Fruit fly (Drosophila melanogaster) whole organism, pupa: ENCODE data around the gene CG7551.

Experiments
- CG10348 ChIP-seq: fragments of 200-800 bp; sonication (Bioruptor generic); IDR thresholded peaks from 2 replicates; pipeline ENCODE4 v1.3.6; 2022; ENCODE audit warnings: missing biosample characterization, missing genetic modification characterization
- CG12605 ChIP-seq: fragments of 200-800 bp; sonication (Bioruptor generic); IDR thresholded peaks from 2 replicates; pipeline ENCODE4 v1.3.6; 2022; ENCODE audit warnings: missing biosample characterization, missing genetic modification characterization
- CG13204 ChIP-seq: fragments of 200-800 bp; sonication (Bioruptor generic); optimal IDR thresholded peaks from 2 replicates; lab custom pipeline; 2018; ENCODE audit warnings: missing biosample characterization, mild to moderate bottlenecking, missing genetic modification characterization, moderate library complexity
- CG14655 ChIP-seq: fragments of 200-800 bp; sonication (Bioruptor generic); optimal IDR thresholded peaks from 3 replicates; lab custom pipeline; 2017; ENCODE audit warnings: mild to moderate bottlenecking, missing biosample characterization, missing genetic modification reagents, missing genetic modification characterization
- CG15710 ChIP-seq: fragments of 200-800 bp; sonication (Bioruptor generic); optimal IDR thresholded peaks from 2 replicates; lab custom pipeline; 2018; ENCODE audit warnings: missing biosample characterization, mild to moderate bottlenecking, missing genetic modification characterization, moderate library complexity
- CG17806 ChIP-seq: fragments of 200-800 bp; sonication (Bioruptor generic); optimal IDR thresholded peaks from 2 replicates; lab custom pipeline; 2018; ENCODE audit warnings: missing biosample characterization, mild to moderate bottlenecking, missing genetic modification characterization, moderate library complexity
- CG32121 ChIP-seq: fragments of 200-800 bp; sonication (Bioruptor generic); IDR thresholded peaks from 2 replicates; pipeline ENCODE4 v1.3.6; 2022; ENCODE audit warnings: missing biosample characterization, missing genetic modification characterization
- CG34367 ChIP-seq: fragments of 200-800 bp; sonication (Bioruptor generic); optimal IDR thresholded peaks from 2 replicates; lab custom pipeline; 2018; ENCODE audit warnings: missing biosample characterization, mild to moderate bottlenecking, missing genetic modification characterization
- CG4496 ChIP-seq: fragments of 200-800 bp; sonication (Bioruptor generic); IDR thresholded peaks from 3 replicates; pipeline ENCODE4 v1.3.6; 2022; ENCODE audit warnings: missing biosample characterization, missing genetic modification characterization
- CG8159 ChIP-seq: fragments of 200-800 bp; sonication (Bioruptor generic); optimal IDR thresholded peaks from 3 replicates; lab custom pipeline; 2018; ENCODE audit warnings: missing biosample characterization, mild to moderate bottlenecking, missing genetic modification characterization, moderate library complexity
- CG8301 ChIP-seq: fragments of 200-800 bp; sonication (Bioruptor generic); optimal IDR thresholded peaks from 2 replicates; lab custom pipeline; 2018; ENCODE audit warnings: missing biosample characterization, mild to moderate bottlenecking, missing genetic modification characterization
- CG9948 ChIP-seq: fragments of 200-800 bp; sonication (Bioruptor generic); optimal IDR thresholded peaks from 2 replicates; lab custom pipeline; 2018; ENCODE audit warnings: missing biosample characterization, mild to moderate bottlenecking, missing genetic modification characterization, moderate library complexity
- D1 ChIP-seq: fragments of 200-800 bp; sonication (Bioruptor generic); optimal IDR thresholded peaks from 2 replicates; lab custom pipeline; 2018; ENCODE audit warnings: missing biosample characterization, mild to moderate bottlenecking, missing genetic modification characterization, moderate library complexity
- EcR ChIP-seq: fragments of 200-800 bp; sonication (Bioruptor generic); optimal IDR thresholded peaks from 3 replicates; lab custom pipeline; 2019; ENCODE audit warnings: missing biosample characterization, missing genetic modification characterization, mild to moderate bottlenecking, moderate library complexity, missing genetic modification reagents
- Ets98B ChIP-seq: fragments of 200-800 bp; sonication (Bioruptor generic); IDR thresholded peaks from 2 replicates; pipeline ENCODE4 v1.3.6; 2022; ENCODE audit warnings: missing biosample characterization, missing genetic modification characterization
- Pif1A ChIP-seq: fragments of 200-800 bp; sonication (Bioruptor generic); optimal IDR thresholded peaks from 3 replicates; lab custom pipeline; 2016; ENCODE audit warnings: missing biosample characterization, missing genetic modification characterization
- Pif1B ChIP-seq: fragments of 200-800 bp; sonication (Bioruptor generic); optimal IDR thresholded peaks from 3 replicates; lab custom pipeline; 2016; ENCODE audit warnings: missing biosample characterization, missing genetic modification characterization
- Snoo ChIP-seq: fragments of 200-800 bp; sonication (Bioruptor generic); optimal IDR thresholded peaks from 3 replicates; lab custom pipeline; 2017; ENCODE audit warnings: missing biosample characterization, mild to moderate bottlenecking, missing genetic modification characterization, inconsistent platforms
- fd96Ca ChIP-seq: fragments of 200-800 bp; sonication (Bioruptor generic); IDR thresholded peaks from 3 replicates; pipeline ENCODE4 v1.3.6; 2022; ENCODE audit warnings: missing biosample characterization, missing genetic modification characterization
- gl ChIP-seq: fragments of 200-800 bp; sonication (Bioruptor generic); optimal IDR thresholded peaks from 2 replicates; lab custom pipeline; 2018; ENCODE audit warnings: missing biosample characterization, mild to moderate bottlenecking, missing genetic modification characterization
- rn ChIP-seq: fragments of 200-800 bp; sonication (Bioruptor generic); IDR thresholded peaks from 2 replicates; pipeline ENCODE4 v1.3.6; 2022; ENCODE audit warnings: missing biosample characterization, missing genetic modification characterization

Gene CG7551

DNA sequence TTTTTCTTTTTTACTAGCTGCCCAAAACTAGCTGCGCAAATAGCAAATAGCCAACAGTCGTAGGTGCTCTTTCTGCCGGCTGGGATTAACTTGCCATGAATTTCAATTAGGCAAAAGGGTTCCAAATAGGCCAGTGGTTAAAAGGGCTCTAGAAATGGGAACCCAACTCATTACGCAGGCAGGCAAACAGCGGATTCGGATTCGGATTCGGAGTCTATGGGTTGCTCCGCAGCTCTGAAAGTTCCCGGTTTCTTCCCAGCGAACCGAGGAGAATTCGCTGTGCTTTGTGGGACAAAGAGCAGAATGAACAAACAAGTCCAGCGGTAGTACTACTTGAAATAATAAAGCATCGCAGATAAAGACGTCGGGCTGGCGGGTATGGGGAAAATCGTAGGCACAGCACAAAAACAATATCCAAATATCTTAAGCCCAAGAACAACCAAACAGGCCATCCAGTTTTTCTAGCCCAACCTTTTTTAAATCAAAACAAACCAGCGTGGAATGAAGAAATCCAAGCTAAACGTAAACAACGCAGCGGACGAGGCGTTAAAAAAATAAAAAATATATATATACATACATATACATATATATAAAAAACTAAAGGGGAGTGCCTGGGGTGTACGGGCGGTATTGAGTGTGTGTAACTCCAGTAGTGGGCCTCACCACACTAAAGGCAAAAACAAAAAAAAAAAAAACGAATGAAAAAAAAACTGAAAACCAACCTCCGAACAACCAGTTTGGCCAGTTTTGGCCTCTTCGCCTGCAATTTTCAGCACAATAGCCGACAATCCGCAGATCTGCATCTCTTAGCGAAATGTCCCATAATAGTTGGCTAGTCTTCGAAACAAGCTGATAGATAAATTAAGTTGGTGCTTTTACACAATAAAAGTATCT lies 16.2 kb upstream of the CG7551 start:
- no peak for TF ChIP-seq CG9948 (tag; lab: Kevin White, UChicago)
- TF ChIP-seq CG14655 (GFP tag; lab: Kevin White, UChicago): peak; percentile 13
- peak; percentile 83 for TF ChIP-seq Pif1B (GFP tag; lab: Kevin White, UChicago)
- TF ChIP-seq rn (GFP tag; lab: Robert Waterston, UW): no peak
- peak; percentile 27 for TF ChIP-seq CG34367 (tag; lab: Kevin White, UChicago)
- no peak for TF ChIP-seq CG10348
- peak; percentile 89 for TF ChIP-seq CG12605
- peak; percentile 70 for TF ChIP-seq EcR (GFP tag; lab: Kevin White, UChicago)
- no peak for TF ChIP-seq CG8301 (tag; lab: Kevin White, UChicago)
- peak; percentile 15 for TF ChIP-seq CG8159 (tag; lab: Kevin White, UChicago)
- no peak for TF ChIP-seq Snoo (tag; lab: Kevin White, UChicago)
- peak; percentile 71 for TF ChIP-seq Pif1A (GFP tag; lab: Kevin White, UChicago)
- peak; percentile 48 for TF ChIP-seq gl
- peak; percentile 80; the same call in 2 of the 3 replicates for TF ChIP-seq CG4496 (GFP tag; lab: Robert Waterston, UW)
- peak; percentile 56 for TF ChIP-seq CG13204 (GFP tag; lab: Kevin White, UChicago)
- TF ChIP-seq Ets98B (GFP tag; lab: Robert Waterston, UW): peak; percentile 79
- peak; percentile 29 for TF ChIP-seq CG15710
- TF ChIP-seq CG17806 (tag; lab: Kevin White, UChicago): peak; percentile 25
- TF ChIP-seq CG32121 (GFP tag; lab: Robert Waterston, UW): peak; percentile 53; the same call in 1 of the 2 replicates
- TF ChIP-seq D1 (tag; lab: Kevin White, UChicago): no peak
- TF ChIP-seq fd96Ca: peak; percentile 74

DNA sequence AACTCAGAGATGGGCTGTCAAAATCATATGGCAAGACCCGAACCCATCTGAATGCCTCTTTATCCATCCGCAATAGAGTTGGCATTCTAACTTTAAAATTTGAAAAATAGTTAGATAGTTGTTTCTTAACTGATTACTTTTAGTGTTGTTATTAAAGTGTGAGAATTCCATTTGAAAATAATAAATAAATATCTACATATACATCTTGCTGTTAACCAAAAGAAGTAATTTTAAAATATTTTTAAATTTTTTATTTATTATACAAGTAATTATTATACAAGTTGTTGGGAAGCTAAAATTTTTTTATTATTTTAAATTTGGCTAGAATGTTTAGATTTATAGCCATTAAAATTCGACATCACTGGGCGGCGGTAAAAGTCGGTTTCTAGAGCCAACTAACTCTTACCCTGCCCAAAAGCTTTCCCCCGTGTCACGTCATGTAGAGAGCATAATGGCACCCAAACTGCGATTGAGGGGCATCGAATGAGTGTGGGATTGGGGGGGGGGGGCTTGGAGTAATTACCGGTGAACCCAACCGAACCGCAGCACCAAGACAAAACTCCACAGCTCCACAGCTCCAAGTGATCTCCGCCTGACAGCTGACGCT lies 14.7 kb upstream of the CG7551 start:
- TF ChIP-seq CG32121 (GFP tag; lab: Robert Waterston, UW) (no peak), CG10348 (no peak), fd96Ca (0 out of 3 replicates have a peak, but pooled peaks have one; percentile 30), CG8301 (tag; lab: Kevin White, UChicago) (peak; percentile 37), CG14655 (GFP tag; lab: Kevin White, UChicago) (peak; percentile 45)

DNA sequence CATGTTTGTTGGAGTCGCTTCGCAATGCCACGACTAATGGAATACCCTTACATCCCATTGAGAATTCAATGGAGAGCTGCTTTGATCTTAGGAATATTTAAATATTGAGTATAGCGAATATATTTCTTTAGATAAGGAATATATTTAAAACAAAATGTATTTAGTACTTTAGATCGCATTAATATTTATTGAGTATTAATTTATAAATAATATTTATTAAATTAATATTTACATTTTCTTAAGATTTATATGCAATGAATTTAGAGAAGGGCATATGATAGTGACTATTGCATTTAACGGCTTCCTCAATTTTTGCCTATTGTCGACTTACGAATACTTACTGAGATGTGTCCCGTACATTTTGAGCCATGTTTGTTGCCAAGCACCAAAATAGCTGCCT lies 14.1 kb upstream of the CG7551 start:
- TF ChIP-seq Ets98B (GFP tag; lab: Robert Waterston, UW) (no peak), CG17806 (tag; lab: Kevin White, UChicago) (no peak), Snoo (tag; lab: Kevin White, UChicago) (no peak), CG34367 (tag; lab: Kevin White, UChicago) (no peak), CG8301 (tag; lab: Kevin White, UChicago) (peak; percentile 28), rn (GFP tag; lab: Robert Waterston, UW) (no peak), CG10348 (no peak), CG14655 (GFP tag; lab: Kevin White, UChicago) (peak; percentile 77), Pif1B (GFP tag; lab: Kevin White, UChicago) (peak; percentile 1), CG13204 (GFP tag; lab: Kevin White, UChicago) (no peak), Pif1A (GFP tag; lab: Kevin White, UChicago) (no peak), CG9948 (tag; lab: Kevin White, UChicago) (peak; percentile 21), D1 (tag; lab: Kevin White, UChicago) (no peak), CG32121 (GFP tag; lab: Robert Waterston, UW) (0 out of 2 replicates have a peak, but pooled peaks have one; percentile 8), CG4496 (GFP tag; lab: Robert Waterston, UW) (no peak; the same call in 2 of the 3 replicates), gl (no peak), fd96Ca (no peak), CG15710 (peak; percentile 31), EcR (GFP tag; lab: Kevin White, UChicago) (no peak), CG12605 (no peak), CG8159 (tag; lab: Kevin White, UChicago) (peak; percentile 46)
- TF ChIP-seq, all 21 proteins: peak for 7

dm6 chr3L:11444861-11445260 lies 13.4 kb upstream of the CG7551 start, which contains the start of gene CG7557:
TSS of gene CG7557 (plus strand) at chr3L:11445161.
- TF ChIP-seq fd96Ca (no peak), CG12605 (no peak), CG8301 (tag; lab: Kevin White, UChicago) (no peak), CG4496 (GFP tag; lab: Robert Waterston, UW) (no peak), D1 (tag; lab: Kevin White, UChicago) (no peak), CG10348 (no peak), CG13204 (GFP tag; lab: Kevin White, UChicago) (no peak), Pif1B (GFP tag; lab: Kevin White, UChicago) (no peak)

DNA sequence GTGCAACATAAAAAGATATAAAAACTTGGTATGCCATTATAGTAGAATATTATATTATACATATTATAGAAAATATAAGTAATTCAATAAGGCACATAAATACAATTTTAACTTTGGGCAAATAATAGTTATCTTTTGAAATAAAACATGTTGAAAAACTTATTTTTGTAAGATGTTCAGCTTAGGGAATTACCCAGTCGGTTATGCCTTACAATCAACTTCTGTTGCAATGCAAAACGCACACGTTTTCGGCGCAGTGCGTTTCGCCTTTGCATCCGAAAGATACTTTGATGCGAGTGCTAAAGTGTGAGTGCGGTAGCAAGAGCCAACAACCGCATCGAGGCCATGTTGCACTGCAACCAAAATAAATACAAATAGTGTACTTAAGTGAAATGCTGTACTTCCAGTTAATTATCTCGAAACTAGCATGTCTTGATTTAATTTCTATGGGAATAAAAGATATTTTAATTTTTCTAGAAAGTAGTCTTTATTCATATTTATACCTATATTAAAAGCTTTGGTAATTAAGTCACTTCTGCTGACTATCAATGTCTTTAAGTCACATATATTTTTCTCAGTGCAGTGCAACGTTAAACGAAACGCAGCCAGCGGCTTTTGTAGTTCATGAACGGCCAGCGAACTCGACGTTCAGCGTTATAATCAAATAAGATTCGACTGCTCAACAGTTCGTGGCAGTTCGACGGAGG lies 11.1 kb upstream of the CG7551 start:
- TF ChIP-seq EcR (GFP tag; lab: Kevin White, UChicago) (peak; percentile 99), gl (peak; percentile 49), CG15710 (peak; percentile 80), Ets98B (GFP tag; lab: Robert Waterston, UW) (peak; percentile 90), CG12605 (peak; percentile 64), rn (GFP tag; lab: Robert Waterston, UW) (peak; percentile 56; the same call in 1 of the 2 replicates), CG4496 (GFP tag; lab: Robert Waterston, UW) (peak; percentile 93), Pif1A (GFP tag; lab: Kevin White, UChicago) (peak; percentile 84), Pif1B (GFP tag; lab: Kevin White, UChicago) (peak; percentile 74), fd96Ca (peak; percentile 83), CG8301 (tag; lab: Kevin White, UChicago) (peak; percentile 93), CG9948 (tag; lab: Kevin White, UChicago) (peak; percentile 89), CG17806 (tag; lab: Kevin White, UChicago) (peak; percentile 89), D1 (tag; lab: Kevin White, UChicago) (peak; percentile 79), CG13204 (GFP tag; lab: Kevin White, UChicago) (peak; percentile 44), CG14655 (GFP tag; lab: Kevin White, UChicago) (peak; percentile 92), Snoo (tag; lab: Kevin White, UChicago) (peak; percentile 18), CG32121 (GFP tag; lab: Robert Waterston, UW) (peak; percentile 93), CG34367 (tag; lab: Kevin White, UChicago) (peak; percentile 12), CG10348 (no peak; the same call in 1 of the 2 replicates), CG8159 (tag; lab: Kevin White, UChicago) (peak; percentile 90)
- TF ChIP-seq, all 21 proteins: peak for 20
